Fruit fly (Drosophila melanogaster): ENCODE data around the gene CG10514.

Gene CG10514

dm6 chr3R:25258628-25259240 is 20.9 kb downstream of the CG10514 start, which contains the start of gene CG11857 (continued):
- TF ChIP-seq sc (optimal IDR thresholded peaks at IDR 0.05) (no peak), sc (GFP tag; optimal IDR thresholded peaks at IDR 0.05) (peak; percentile 94), CG12659 (GFP tag; optimal IDR thresholded peaks at IDR 0.05) (peak; percentile 99), ttk (GFP tag; IDR thresholded peaks at IDR 0.05) (peak; percentile 99), tup (GFP tag; optimal IDR thresholded peaks at IDR 0.05) (peak; percentile 94), CG33213 (GFP tag; optimal IDR thresholded peaks at IDR 0.05) (peak; percentile 97), Six4 (GFP tag; optimal IDR thresholded peaks at IDR 0.05) (peak; percentile 97), CG9797 (GFP tag; optimal IDR thresholded peaks at IDR 0.05) (peak; percentile 66), unc-4 (GFP tag; IDR thresholded peaks at IDR 0.05; ENCODE audit: partially characterized antibody) (peak; percentile 99), CG17361 (GFP tag; IDR thresholded peaks at IDR 0.05) (peak; percentile 99), gro (GFP tag; optimal IDR thresholded peaks at IDR 0.05) (peak; percentile 98), CG12104 (GFP tag; optimal IDR thresholded peaks at IDR 0.05) (peak; percentile 97), amos (GFP tag; IDR thresholded peaks at IDR 0.05; ENCODE audit: partially characterized antibody) (peak; percentile 98), pzg (GFP tag; optimal IDR thresholded peaks at IDR 0.05) (peak; percentile 89), CG14667 (GFP tag; IDR thresholded peaks at IDR 0.05) (peak; percentile 99), z (GFP tag; IDR thresholded peaks at IDR 0.05) (peak; percentile 70; the same call in 2 of the 3 replicates), jing (GFP tag; optimal IDR thresholded peaks at IDR 0.05) (peak; percentile 94), Dek (tag; optimal IDR thresholded peaks at IDR 0.05) (peak; percentile 98), HLHmδ (GFP tag; optimal IDR thresholded peaks at IDR 0.05) (peak; percentile 12), zfh2 (GFP tag; optimal IDR thresholded peaks at IDR 0.05) (peak; percentile 99), bbx (GFP tag; IDR thresholded peaks at IDR 0.05; ENCODE audit: partially characterized antibody) (peak; percentile 98), Antp (GFP tag; optimal IDR thresholded peaks at IDR 0.05) (peak; percentile 97), HHEX (GFP tag; optimal IDR thresholded peaks at IDR 0.05) (peak; percentile 96), otp (GFP tag; IDR thresholded peaks at IDR 0.05) (peak; percentile 97), CG10321 (GFP tag; IDR thresholded peaks at IDR 0.05) (peak; percentile 83), CG15011 (GFP tag; optimal IDR thresholded peaks at IDR 0.05) (peak; percentile 92), CG18476 (GFP tag; optimal IDR thresholded peaks at IDR 0.05) (peak; percentile 97), zen2 (GFP tag; IDR thresholded peaks at IDR 0.05; ENCODE audit: partially characterized antibody) (peak; percentile 99), vnd (GFP tag; IDR thresholded peaks at IDR 0.05; ENCODE audit: partially characterized antibody) (peak; percentile 100), CG7987 (GFP tag; optimal IDR thresholded peaks at IDR 0.05) (peak; percentile 95), NFAT (GFP tag; IDR thresholded peaks at IDR 0.05) (peak; percentile 99), ap (GFP tag; IDR thresholded peaks at IDR 0.05) (peak; percentile 97), al (GFP tag; IDR thresholded peaks at IDR 0.05) (peak; percentile 99), fru (optimal IDR thresholded peaks at IDR 0.05) (no peak), CG15073 (GFP tag; optimal IDR thresholded peaks at IDR 0.05) (peak; percentile 80), CG4328 (GFP tag; optimal IDR thresholded peaks at IDR 0.05) (peak; percentile 91), CG6272 (GFP tag; IDR thresholded peaks at IDR 0.05) (peak; percentile 99), CG8089 (GFP tag; optimal IDR thresholded peaks at IDR 0.05) (peak; percentile 97), tx (GFP tag; optimal IDR thresholded peaks at IDR 0.05) (peak; percentile 96), sima (GFP tag; optimal IDR thresholded peaks at IDR 0.05) (peak; percentile 90), tgo (GFP tag; IDR thresholded peaks at IDR 0.05) (peak; percentile 99), Oli (tag; optimal IDR thresholded peaks at IDR 0.05) (peak; percentile 96), CG11247 (GFP tag; IDR thresholded peaks at IDR 0.05) (peak; percentile 99), ac (GFP tag; optimal IDR thresholded peaks at IDR 0.05) (peak; percentile 89), her (GFP tag; optimal IDR thresholded peaks at IDR 0.05) (peak; percentile 92), CHES-1-like (GFP tag; optimal IDR thresholded peaks at IDR 0.05) (peak; percentile 97), lov (optimal IDR thresholded peaks at IDR 0.05) (no peak), lov (GFP tag; IDR thresholded peaks at IDR 0.05) (peak; percentile 98), sug (tag; optimal IDR thresholded peaks at IDR 0.05) (peak; percentile 97), CG12769 (tag; optimal IDR thresholded peaks at IDR 0.05) (peak; percentile 98), pum (GFP tag; optimal IDR thresholded peaks at IDR 0.05) (peak; percentile 99)
